Worm (Caenorhabditis elegans) whole organism, young adult: Measurements from ENCODE around the gene nlp-25.

ENCODE experiments used
- lir-1 ChIP-seq: fragments of 200-800 bp; sonication (Bioruptor generic); conservative IDR thresholded peaks from 2 replicates; pipeline ENCODE4 v1.3.6; 2022; ENCODE audit warnings: missing genetic modification reagents, missing genetic modification characterization, missing compliant biosample characterization
- snpc-4 ChIP-seq, 5 experiments: fragments of 150-350 bp in 1 of 5; sonication (generic microtip) in 4 of 5; optimal IDR thresholded peaks; 2 replicates each; lab custom pipeline; 2014 to 2018; ENCODE audit warnings: missing genetic modification characterization in 5 of 5, missing biosample characterization in 3 of 5, antibody characterized with exemption in 2 of 5, mild to moderate bottlenecking in 2 of 5, missing compliant biosample characterization in 2 of 5, missing genotype in 2 of 5, moderate library complexity in 2 of 5, missing genetic modification reagents in 1 of 5

DNA sequence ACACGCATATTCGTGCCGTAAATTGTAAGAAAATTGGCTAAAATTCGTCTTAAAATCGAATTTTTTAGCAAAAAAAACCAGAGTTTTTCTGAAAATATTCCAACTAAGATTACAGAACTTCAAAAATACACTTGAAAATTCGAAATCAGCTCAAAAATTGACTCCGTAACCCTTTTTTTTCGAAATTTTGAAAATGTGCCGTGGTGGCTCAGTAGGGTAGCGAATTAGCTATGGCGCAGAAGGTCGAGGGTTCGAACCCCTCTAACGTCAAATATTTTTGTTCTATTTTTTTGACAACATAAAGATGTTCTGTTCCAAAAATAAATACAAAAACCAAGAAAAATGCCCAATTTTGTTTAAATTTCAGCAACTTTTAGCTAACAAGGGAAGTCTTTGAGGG lies 26.5 kb upstream of the nlp-25 start:
- TF ChIP-seq lir-1 (GFP tag; lab: Robert Waterston, UW) (no peak), snpc-4 (GFP tag; optimal IDR thresholded peaks at IDR 0.05; lab: Kevin White, UChicago) (no peak), snpc-4 (tag; optimal IDR thresholded peaks at IDR 0.05; lab: Kevin White, UChicago) (no peak)
